Worm (Caenorhabditis elegans) whole organism, early embryonic: ENCODE measurements around the gene R02E4.2.

Experiments used
- ama-1 ChIP-seq: fragments of 150-350 bp; optimal IDR thresholded peaks from 2 replicates; lab custom pipeline; 2014
- ceh-36 ChIP-seq: sonication (generic microtip); optimal IDR thresholded peaks from 2 replicates; lab custom pipeline; 2016; ENCODE audit warnings: missing genetic modification characterization, inconsistent platforms, missing compliant biosample characterization
- ets-7 ChIP-seq: sonication (generic microtip); optimal IDR thresholded peaks from 2 replicates; lab custom pipeline; 2016; ENCODE audit warnings: missing genotype, missing genetic modification characterization, missing compliant biosample characterization
- hmbx-1 ChIP-seq: sonication (generic microtip); optimal IDR thresholded peaks from 2 replicates; lab custom pipeline; 2016; ENCODE audit warnings: mild to moderate bottlenecking, missing genetic modification characterization, missing compliant biosample characterization
- hmg-4 ChIP-seq: fragments of 200-800 bp; sonication (Bioruptor generic); optimal IDR thresholded peaks from 2 replicates; lab custom pipeline; 2018; ENCODE audit warnings: mild to moderate bottlenecking, missing genetic modification characterization, missing compliant biosample characterization
- hnd-1 ChIP-seq: sonication (generic microtip); optimal IDR thresholded peaks from 2 replicates; lab custom pipeline; 2016; ENCODE audit warnings: missing genetic modification characterization, missing compliant biosample characterization
- pes-1 ChIP-seq: fragments of 200-800 bp; sonication (Bioruptor generic); IDR thresholded peaks from 2 replicates; pipeline ENCODE4 v1.3.6; 2022; ENCODE audit warnings: missing genetic modification reagents, missing genetic modification characterization, missing compliant biosample characterization
- scrt-1 ChIP-seq: fragments of 200-800 bp; sonication (Bioruptor generic); IDR thresholded peaks from 2 replicates; pipeline ENCODE4 v1.3.6; 2022; ENCODE audit warnings: missing genetic modification characterization, missing compliant biosample characterization
- sea-1 ChIP-seq: fragments of 200-800 bp; sonication (Bioruptor generic); conservative IDR thresholded peaks from 2 replicates; pipeline ENCODE4 v1.3.6; 2022; ENCODE audit warnings: missing genetic modification characterization, missing compliant biosample characterization
- tbx-11 ChIP-seq: fragments of 200-800 bp; sonication (Bioruptor generic); IDR thresholded peaks from 2 replicates; pipeline ENCODE4 v1.3.6; 2022; ENCODE audit warnings: missing genetic modification characterization, missing compliant biosample characterization
- tbx-37 ChIP-seq: fragments of 200-800 bp; sonication (Bioruptor generic); conservative IDR thresholded peaks from 2 replicates; pipeline ENCODE4 v1.3.6; 2022; ENCODE audit warnings: missing genetic modification reagents, missing genetic modification characterization, missing compliant biosample characterization
- tra-4 ChIP-seq: sonication (generic microtip); optimal IDR thresholded peaks from 2 replicates; lab custom pipeline; 2017; ENCODE audit warnings: missing genetic modification characterization, missing compliant biosample characterization

DNA sequence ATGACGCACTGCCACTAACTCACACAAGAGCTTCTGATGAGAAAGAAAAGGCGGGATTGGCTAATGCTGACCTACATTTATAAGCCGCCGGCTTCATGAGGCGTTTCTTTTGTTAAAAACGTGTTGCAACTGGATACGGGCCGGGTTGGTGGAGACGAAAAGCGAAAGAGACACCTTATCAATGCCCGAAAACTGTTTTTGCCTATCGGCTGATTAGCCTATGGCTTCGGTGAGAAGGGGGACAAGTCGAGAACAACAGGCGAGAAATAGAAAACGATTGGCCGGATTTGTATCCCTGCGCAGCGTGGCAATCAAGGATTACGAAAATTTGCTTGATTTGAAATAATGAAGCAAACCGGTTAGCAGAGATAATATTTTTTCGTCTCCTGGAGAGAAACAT, 4.2 kb downstream of the R02E4.2 start, which contains the start of gene F09F9.2:
- TF ChIP-seq ama-1 (lab: Kevin White, UChicago): no peak
- no peak for TF ChIP-seq hnd-1
- TF ChIP-seq tbx-11: no peak
- TF ChIP-seq scrt-1 (GFP tag; lab: Robert Waterston, UW): no peak
- TF ChIP-seq tra-4: no peak
- no peak for TF ChIP-seq hmbx-1 (tag; lab: Kevin White, UChicago)
- no peak for TF ChIP-seq tbx-37 (GFP tag; lab: Robert Waterston, UW)
- TF ChIP-seq hmg-4 (GFP tag; lab: Kevin White, UChicago): no peak
- TF ChIP-seq ets-7: no peak
- no peak for TF ChIP-seq pes-1 (GFP tag; lab: Robert Waterston, UW)
- no peak for TF ChIP-seq sea-1 (GFP tag; lab: Robert Waterston, UW)
- TF ChIP-seq ceh-36 (tag; lab: Kevin White, UChicago): no peak
